Worm (Caenorhabditis elegans) whole organism, L2 larva: Measurements from ENCODE around the gene K08D8.10.

Source experiments
- ama-1 ChIP-seq: fragments of 150-350 bp; optimal IDR thresholded peaks from 2 replicates; lab custom pipeline; 2018; ENCODE audit warnings: inconsistent platforms
- lin-39 ChIP-seq: fragments of 150-350 bp; optimal IDR thresholded peaks from 2 replicates; lab custom pipeline; 2014; ENCODE audit warnings: missing biosample characterization, missing genetic modification reagents, missing genetic modification characterization
- mdl-1 ChIP-seq, 2 experiments: fragments of 150-350 bp in 1 of 2; sonication (generic microtip) in 1 of 2; optimal IDR thresholded peaks; 2 replicates each; lab custom pipeline; 2017; ENCODE audit warnings: missing biosample characterization in 2 of 2, missing genetic modification characterization in 2 of 2
- zag-1 ChIP-seq: fragments of 150-350 bp; optimal IDR thresholded peaks from 2 replicates; lab custom pipeline; 2014; ENCODE audit warnings: missing biosample characterization, missing genetic modification characterization

- TF ChIP-seq lin-39 (tag; lab: Kevin White, UChicago): no peak
- TF ChIP-seq zag-1 (tag; lab: Kevin White, UChicago): no peak
- no peak for TF ChIP-seq mdl-1 (tag; optimal IDR thresholded peaks at IDR 0.05; lab: Kevin White, UChicago)
- no peak for TF ChIP-seq ama-1
These were observed 23.8 kb upstream of the K08D8.10 start for ce11 chrIV:12876558-12876957.
